Fruit fly (Drosophila melanogaster) whole organism, embryonic: ENCODE data around the gene CG46412.
A peak's percentile ranks its signal among the peaks of the same experiment; 100 is the strongest.

ENCODE experiments used
- B-H2 ChIP-seq: fragments of 200-800 bp; sonication (Bioruptor generic); optimal IDR thresholded peaks from 2 replicates; lab custom pipeline; 2018; ENCODE audit warnings: missing biosample characterization, mild to moderate bottlenecking, missing genetic modification characterization
- Bdp1 ChIP-seq: fragments of 200-800 bp; sonication (Bioruptor generic); optimal IDR thresholded peaks from 3 replicates; lab custom pipeline; 2016; ENCODE audit warnings: missing biosample characterization, missing genetic modification characterization
- CG10654 ChIP-seq: fragments of 200-800 bp; sonication (Bioruptor generic); optimal IDR thresholded peaks from 2 replicates; lab custom pipeline; 2016; ENCODE audit warnings: missing biosample characterization, missing genetic modification characterization
- CG11504 ChIP-seq: fragments of 200-800 bp; sonication (Bioruptor generic); optimal IDR thresholded peaks from 3 replicates; lab custom pipeline; 2019; ENCODE audit warnings: missing biosample characterization, mild to moderate bottlenecking, missing genetic modification characterization, moderate library complexity
- CG12071 ChIP-seq: fragments of 200-800 bp; sonication (Bioruptor generic); optimal IDR thresholded peaks from 3 replicates; lab custom pipeline; 2018; ENCODE audit warnings: missing biosample characterization, mild to moderate bottlenecking, missing genetic modification characterization
- CG12104 ChIP-seq: fragments of 200-800 bp; sonication (Bioruptor generic); optimal IDR thresholded peaks from 3 replicates; lab custom pipeline; 2016; ENCODE audit warnings: missing biosample characterization, missing genetic modification characterization
- CG12942 ChIP-seq: fragments of 200-800 bp; sonication (Bioruptor generic); optimal IDR thresholded peaks from 3 replicates; lab custom pipeline; 2016; ENCODE audit warnings: missing biosample characterization, missing genetic modification characterization
- CG13894 ChIP-seq: fragments of 200-800 bp; sonication (Bioruptor generic); optimal IDR thresholded peaks from 3 replicates; lab custom pipeline; 2018; ENCODE audit warnings: missing biosample characterization, mild to moderate bottlenecking, missing genetic modification characterization, moderate library complexity
- CG17186 ChIP-seq: fragments of 200-800 bp; sonication (Bioruptor generic); optimal IDR thresholded peaks from 3 replicates; lab custom pipeline; 2017; ENCODE audit warnings: missing biosample characterization, missing genetic modification reagents, missing genetic modification characterization
- CG17612 ChIP-seq: fragments of 200-800 bp; sonication (Bioruptor generic); IDR thresholded peaks from 2 replicates; pipeline ENCODE4 v1.3.6; 2022; ENCODE audit warnings: missing biosample characterization, missing genetic modification characterization
- CG18476 ChIP-seq: fragments of 200-800 bp; sonication (Bioruptor generic); optimal IDR thresholded peaks from 2 replicates; lab custom pipeline; 2016; ENCODE audit warnings: missing biosample characterization, mild to moderate bottlenecking, missing genetic modification characterization
- CG2116 ChIP-seq: fragments of 200-800 bp; sonication (Bioruptor generic); optimal IDR thresholded peaks from 3 replicates; lab custom pipeline; 2018; ENCODE audit warnings: missing biosample characterization, mild to moderate bottlenecking, missing genetic modification characterization
- CG30431 ChIP-seq: fragments of 200-800 bp; sonication (Bioruptor generic); optimal IDR thresholded peaks from 2 replicates; lab custom pipeline; 2017; ENCODE audit warnings: missing biosample characterization, missing genetic modification characterization
- CG32532 ChIP-seq: fragments of 200-800 bp; sonication (Bioruptor generic); IDR thresholded peaks from 2 replicates; pipeline ENCODE4 v1.3.6; 2022; ENCODE audit warnings: missing biosample characterization, missing genetic modification characterization
- CG32772 ChIP-seq: fragments of 200-800 bp; sonication (Bioruptor generic); IDR thresholded peaks from 2 replicates; pipeline ENCODE4 v1.3.6; 2022; ENCODE audit warnings: missing biosample characterization, missing genetic modification characterization
- CG3838 ChIP-seq: fragments of 200-800 bp; sonication (Bioruptor generic); optimal IDR thresholded peaks from 3 replicates; lab custom pipeline; 2016; ENCODE audit warnings: missing biosample characterization, missing genetic modification characterization
- CG4854 ChIP-seq: fragments of 200-800 bp; sonication (Bioruptor generic); optimal IDR thresholded peaks from 2 replicates; lab custom pipeline; 2016; ENCODE audit warnings: missing biosample characterization, missing genetic modification characterization, inconsistent platforms
- CG5245 ChIP-seq: fragments of 200-800 bp; sonication (Bioruptor generic); optimal IDR thresholded peaks from 3 replicates; lab custom pipeline; 2016; ENCODE audit warnings: missing biosample characterization, missing genetic modification characterization
- CG8359 ChIP-seq: fragments of 200-800 bp; sonication (Bioruptor generic); optimal IDR thresholded peaks from 2 replicates; lab custom pipeline; 2017; ENCODE audit warnings: missing biosample characterization, mild to moderate bottlenecking, missing genetic modification characterization, borderline replicate concordance
- CG8478 ChIP-seq: fragments of >200 bp; optimal IDR thresholded peaks from 2 replicates; lab custom pipeline; 2018
- CG9797 ChIP-seq: fragments of 200-800 bp; sonication (Bioruptor generic); optimal IDR thresholded peaks from 3 replicates; lab custom pipeline; 2018; ENCODE audit warnings: missing biosample characterization, mild to moderate bottlenecking, missing genetic modification characterization
- D19A ChIP-seq: fragments of 200-800 bp; optimal IDR thresholded peaks from 3 replicates; lab custom pipeline; 2019; ENCODE audit warnings: missing biosample characterization, mild to moderate bottlenecking, missing genetic modification characterization, moderate library complexity
- Deaf1 ChIP-seq: fragments of 200-800 bp; optimal IDR thresholded peaks from 3 replicates; lab custom pipeline; 2019; ENCODE audit warnings: missing biosample characterization, mild to moderate bottlenecking, missing genetic modification characterization, moderate library complexity
- Drgx ChIP-seq: fragments of 200-800 bp; sonication (Bioruptor generic); IDR thresholded peaks from 2 replicates; pipeline ENCODE4 v1.3.6; 2022; ENCODE audit warnings: missing biosample characterization, missing genetic modification characterization
- Hey ChIP-seq: fragments of 200-800 bp; sonication (Bioruptor generic); optimal IDR thresholded peaks from 3 replicates; lab custom pipeline; 2018; ENCODE audit warnings: missing biosample characterization, mild to moderate bottlenecking, missing genetic modification characterization
- Myb ChIP-seq: fragments of 200-800 bp; sonication (Bioruptor generic); optimal IDR thresholded peaks from 2 replicates; lab custom pipeline; 2016; ENCODE audit warnings: missing biosample characterization, missing genetic modification characterization
- Rfx ChIP-seq: fragments of 200-800 bp; sonication (Bioruptor generic); IDR thresholded peaks from 2 replicates; pipeline ENCODE4 v1.3.6; 2022; ENCODE audit warnings: missing biosample characterization, missing genetic modification characterization
- Taf1 ChIP-seq: fragments of 200-800 bp; sonication (Bioruptor generic); IDR thresholded peaks from 2 replicates; pipeline ENCODE4 v1.3.6; 2022; ENCODE audit warnings: missing biosample characterization, missing genetic modification characterization
- Vsx1 ChIP-seq: fragments of 200-800 bp; sonication (Bioruptor generic); optimal IDR thresholded peaks from 2 replicates; lab custom pipeline; 2017; ENCODE audit warnings: missing biosample characterization, mild to moderate bottlenecking, missing genetic modification characterization, missing genetic modification reagents
- chn ChIP-seq: fragments of 200-800 bp; sonication (Bioruptor generic); optimal IDR thresholded peaks from 2 replicates; lab custom pipeline; 2016; ENCODE audit warnings: missing biosample characterization, missing genetic modification characterization
- danr ChIP-seq: fragments of 200-800 bp; sonication (Bioruptor generic); IDR thresholded peaks from 2 replicates; pipeline ENCODE4 v1.3.6; 2022; ENCODE audit warnings: missing biosample characterization, missing genetic modification characterization
- dmrt11E ChIP-seq: fragments of 200-800 bp; sonication (Bioruptor generic); optimal IDR thresholded peaks from 3 replicates; lab custom pipeline; 2018; ENCODE audit warnings: missing biosample characterization, mild to moderate bottlenecking, missing genetic modification characterization, moderate library complexity
- eve ChIP-seq, 2 experiments: fragments of >200 bp; optimal IDR thresholded peaks; 2 replicates each; lab custom pipeline; 2017; ENCODE audit warnings: missing biosample characterization in 2 of 2, missing genetic modification characterization in 2 of 2
- ewg ChIP-seq: fragments of 200-800 bp; sonication (Bioruptor generic); optimal IDR thresholded peaks from 3 replicates; lab custom pipeline; 2017; ENCODE audit warnings: mild to moderate bottlenecking, missing biosample characterization, missing genetic modification reagents, missing genetic modification characterization
- fd96Cb ChIP-seq: fragments of 200-800 bp; sonication (Bioruptor generic); optimal IDR thresholded peaks from 2 replicates; lab custom pipeline; 2018; ENCODE audit warnings: missing biosample characterization, mild to moderate bottlenecking, missing genetic modification characterization, moderate library complexity
- ftz-f1 ChIP-seq: fragments of 200-800 bp; sonication (Bioruptor generic); optimal IDR thresholded peaks from 2 replicates; lab custom pipeline; 2016; ENCODE audit warnings: missing biosample characterization, missing genetic modification characterization
- gro ChIP-seq: fragments of 200-800 bp; sonication (Bioruptor generic); optimal IDR thresholded peaks from 2 replicates; lab custom pipeline; 2016; ENCODE audit warnings: missing biosample characterization, missing genetic modification characterization
- inv ChIP-seq: fragments of 200-800 bp; sonication (Bioruptor generic); IDR thresholded peaks from 2 replicates; pipeline ENCODE4 v1.3.6; 2022; ENCODE audit warnings: missing biosample characterization, missing genetic modification characterization; ENCODE audit not compliant: partially characterized antibody
- klu ChIP-seq: fragments of 200-800 bp; sonication (Bioruptor generic); IDR thresholded peaks from 2 replicates; pipeline ENCODE4 v1.3.6; 2022; ENCODE audit warnings: missing biosample characterization, missing genetic modification characterization
- odd ChIP-seq: fragments of 200-800 bp; sonication (Bioruptor generic); optimal IDR thresholded peaks from 2 replicates; lab custom pipeline; 2017; ENCODE audit warnings: missing biosample characterization, mild to moderate bottlenecking, missing genetic modification characterization
- pho ChIP-seq: fragments of 200-800 bp; sonication (Bioruptor generic); optimal IDR thresholded peaks from 2 replicates; lab custom pipeline; 2016; ENCODE audit warnings: missing biosample characterization, missing genetic modification characterization
- sim ChIP-seq: fragments of 200-800 bp; sonication (Bioruptor generic); IDR thresholded peaks from 2 replicates; pipeline ENCODE4 v1.3.6; 2022; ENCODE audit warnings: missing biosample characterization, missing genetic modification characterization
- slbo ChIP-seq: fragments of 200-800 bp; sonication (Bioruptor generic); IDR thresholded peaks from 2 replicates; pipeline ENCODE4 v1.3.6; 2022; ENCODE audit warnings: missing biosample characterization, missing genetic modification characterization
- slou ChIP-seq: fragments of 200-800 bp; sonication (Bioruptor generic); optimal IDR thresholded peaks from 3 replicates; lab custom pipeline; 2016; ENCODE audit warnings: missing biosample characterization, missing genetic modification characterization
- sqz ChIP-seq: fragments of 200-800 bp; sonication (Bioruptor generic); optimal IDR thresholded peaks from 3 replicates; lab custom pipeline; 2018; ENCODE audit warnings: missing biosample characterization, mild to moderate bottlenecking, missing genetic modification characterization
- stc ChIP-seq: fragments of 200-800 bp; sonication (Bioruptor generic); IDR thresholded peaks from 2 replicates; pipeline ENCODE4 v1.3.6; 2022; ENCODE audit warnings: missing biosample characterization, missing genetic modification characterization
- toy ChIP-seq: fragments of 200-800 bp; sonication (Bioruptor generic); IDR thresholded peaks from 2 replicates; pipeline ENCODE4 v1.3.6; 2022; ENCODE audit warnings: missing biosample characterization, missing genetic modification characterization
- tup ChIP-seq: fragments of 200-800 bp; sonication (Bioruptor generic); optimal IDR thresholded peaks from 2 replicates; lab custom pipeline; 2016; ENCODE audit warnings: missing biosample characterization, mild to moderate bottlenecking, missing genetic modification characterization, moderate library complexity
- tx ChIP-seq: fragments of 200-800 bp; sonication (Bioruptor generic); optimal IDR thresholded peaks from 2 replicates; lab custom pipeline; 2016; ENCODE audit warnings: missing biosample characterization, missing genetic modification characterization
- vnd ChIP-seq: fragments of 200-800 bp; sonication (Bioruptor generic); IDR thresholded peaks from 3 replicates; pipeline ENCODE4 v1.3.6; 2022; ENCODE audit warnings: missing biosample characterization, missing genetic modification characterization; ENCODE audit not compliant: partially characterized antibody

Gene CG46412

dm6 chr3L:11555662-11556460, 8.0 kb downstream of the CG46412 start (continued):
- TF ChIP-seq CG12071 (GFP tag; lab: Kevin White, UChicago) (peak; percentile 18), CG32772 (GFP tag; lab: Robert Waterston, UW) (peak; percentile 46; the same call in 1 of the 2 replicates), Bdp1 (GFP tag; lab: Kevin White, UChicago) (no peak), ftz-f1 (GFP tag; lab: Kevin White, UChicago) (no peak), CG4854 (peak; percentile 32), sqz (GFP tag; lab: Kevin White, UChicago) (peak; percentile 9), Hey (tag; lab: Kevin White, UChicago) (peak; percentile 35), odd (GFP tag; lab: Kevin White, UChicago) (peak; percentile 72), chn (GFP tag; lab: Kevin White, UChicago) (peak; percentile 23), CG18476 (GFP tag; lab: Kevin White, UChicago) (peak; percentile 45), Drgx (GFP tag; lab: Robert Waterston, UW) (peak; percentile 52; the same call in 1 of the 2 replicates), B-H2 (GFP tag; lab: Kevin White, UChicago) (peak; percentile 27), klu (GFP tag; lab: Robert Waterston, UW) (peak; percentile 36; the same call in 1 of the 2 replicates), CG2116 (GFP tag; lab: Kevin White, UChicago) (peak; percentile 35), fd96Cb (tag; lab: Kevin White, UChicago) (peak; percentile 78), tup (GFP tag; lab: Kevin White, UChicago) (no peak), ewg (peak; percentile 62), CG12942 (GFP tag; lab: Kevin White, UChicago) (peak; percentile 62), vnd (GFP tag; lab: Robert Waterston, UW) (no peak), gro (GFP tag; lab: Kevin White, UChicago) (peak; percentile 46), CG17186 (peak; percentile 19), danr (GFP tag; lab: Robert Waterston, UW) (no peak), D19A (tag; lab: Kevin White, UChicago) (peak; percentile 78), Vsx1 (GFP tag; lab: Kevin White, UChicago) (peak; percentile 11), CG13894 (tag; lab: Kevin White, UChicago) (peak; percentile 59), CG8478 (lab: Kevin White, UChicago) (no peak), slou (GFP tag; lab: Kevin White, UChicago) (no peak), CG3838 (peak; percentile 69), stc (GFP tag; lab: Robert Waterston, UW) (peak; percentile 77; the same call in 1 of the 2 replicates), Myb (GFP tag; lab: Kevin White, UChicago) (no peak), pho (GFP tag; lab: Kevin White, UChicago) (peak; percentile 55), CG5245 (GFP tag; lab: Kevin White, UChicago) (no peak), Deaf1 (tag; lab: Kevin White, UChicago) (peak; percentile 66), CG8359 (GFP tag; lab: Kevin White, UChicago) (no peak), CG9797 (GFP tag; lab: Kevin White, UChicago) (no peak), eve (GFP tag; optimal IDR thresholded peaks at IDR 0.05; lab: Kevin White, UChicago) (peak in 1 of 2 experiments; percentile 58), sim (GFP tag; lab: Robert Waterston, UW) (no peak), toy (GFP tag; lab: Robert Waterston, UW) (no peak), CG10654 (peak; percentile 46), inv (GFP tag; lab: Robert Waterston, UW) (no peak), CG11504 (peak; percentile 85), dmrt11E (tag; lab: Kevin White, UChicago) (peak; percentile 82), slbo (peak; percentile 72), CG17612 (GFP tag; lab: Robert Waterston, UW) (no peak), CG12104 (GFP tag; lab: Kevin White, UChicago) (peak; percentile 60), CG32532 (GFP tag; lab: Robert Waterston, UW) (peak; percentile 65), Taf1 (GFP tag; lab: Robert Waterston, UW) (no peak), tx (GFP tag; lab: Kevin White, UChicago) (peak; percentile 16), CG30431 (GFP tag; lab: Kevin White, UChicago) (no peak), Rfx (GFP tag; lab: Robert Waterston, UW) (peak; percentile 46; the same call in 1 of the 2 replicates)
